Fruit fly (Drosophila melanogaster): Measurements from ENCODE around the gene Rbfox1.

DNA sequence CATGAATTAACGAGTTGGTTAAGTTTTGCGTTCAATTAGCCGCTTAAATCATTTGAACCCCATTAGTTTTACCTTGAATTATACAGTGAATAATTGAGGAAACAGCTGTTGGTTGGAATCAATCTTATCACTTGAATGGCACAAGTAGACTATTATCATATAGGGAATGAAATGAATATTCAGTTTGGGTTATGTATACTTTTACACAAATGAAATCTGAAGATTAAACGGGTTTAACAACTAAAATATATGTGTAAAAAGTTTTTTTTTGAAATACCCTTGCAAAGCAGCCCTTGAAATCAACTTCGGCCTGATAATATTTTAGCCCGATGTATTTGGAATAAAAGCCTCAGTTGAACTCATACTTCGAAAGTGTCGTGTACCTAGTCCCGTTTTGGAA is 9.3 kb downstream of the Rbfox1 start, which contains the start of gene S-Lap4:
- no peak for TF ChIP-seq pan (optimal IDR thresholded peaks at IDR 0.05)
- TF ChIP-seq usp (GFP tag; optimal IDR thresholded peaks at IDR 0.05) = no peak
- TF ChIP-seq CG8478 (optimal IDR thresholded peaks at IDR 0.05) = no peak
- TF ChIP-seq psq (optimal IDR thresholded peaks at IDR 0.05) = no peak
- TF ChIP-seq Dll (optimal IDR thresholded peaks at IDR 0.05) = no peak
